Worm (Caenorhabditis elegans): Measurements from ENCODE around the gene sre-26.

ce11 chrII:12373921-12374320 is 46.5 kb downstream of the sre-26 start:
- TF ChIP-seq him-1 (tag; optimal IDR thresholded peaks at IDR 0.05) (no peak), W03F9.2 (tag; optimal IDR thresholded peaks at IDR 0.05) (no peak)

Data from whole organism, L4/young adult.